Worm (Caenorhabditis elegans) whole organism, L4/young adult: ENCODE results near the gene C05C12.6.

Experiments
- dao-5 ChIP-seq: sonication (generic microtip); optimal IDR thresholded peaks from 2 replicates; lab custom pipeline; 2016; ENCODE audit warnings: missing genotype, missing genetic modification characterization, moderate library complexity, missing compliant biosample characterization
- him-1 ChIP-seq: sonication (generic microtip); optimal IDR thresholded peaks from 2 replicates; lab custom pipeline; 2016; ENCODE audit warnings: missing genotype, missing genetic modification reagents, missing genetic modification characterization, missing compliant biosample characterization

ce11 chrIV:11287511-11287910 is 46.2 kb upstream of the C05C12.6 start, which contains the start of gene F54D1.6:
- no peak for TF ChIP-seq him-1 (tag; lab: Kevin White, UChicago)
- TF ChIP-seq dao-5 = no peak
